Worm (Caenorhabditis elegans): ENCODE results near the gene C45B11.2.

ce11 chrV:11060239-11060984 lies 17.9 kb downstream of the C45B11.2 start, which contains the start of gene T04C12.11:
- TF ChIP-seq unc-62 (GFP tag; optimal IDR thresholded peaks at IDR 0.05), result no peak
- TF ChIP-seq lin-40 (tag; optimal IDR thresholded peaks at IDR 0.05), result no peak
- no peak for TF ChIP-seq ets-4 (GFP tag; optimal IDR thresholded peaks at IDR 0.05)
- no peak for TF ChIP-seq aptf-2 (GFP tag; conservative IDR thresholded peaks at IDR 0.05)
- no peak for TF ChIP-seq hlh-12 (tag; optimal IDR thresholded peaks at IDR 0.05)
- no peak for TF ChIP-seq F33H1.4 (GFP tag; IDR thresholded peaks at IDR 0.05)
- TF ChIP-seq ama-1 (optimal IDR thresholded peaks at IDR 0.05), result no peak
- TF ChIP-seq ama-1 (GFP tag; optimal IDR thresholded peaks at IDR 0.05), result no peak
- TF ChIP-seq Y95B8A.8 (GFP tag; IDR thresholded peaks at IDR 0.05), result no peak
- no peak for TF ChIP-seq snpc-4 (GFP tag; optimal IDR thresholded peaks at IDR 0.05)
- no peak for TF ChIP-seq snpc-4 (tag; optimal IDR thresholded peaks at IDR 0.05)
- no peak for TF ChIP-seq hmg-20 (GFP tag; IDR thresholded peaks at IDR 0.05)
- no peak for TF ChIP-seq K12H6.12 (tag; optimal IDR thresholded peaks at IDR 0.05)
- no peak for TF ChIP-seq Y53G8AR.9 (GFP tag; conservative IDR thresholded peaks at IDR 0.05)

Data from whole organism, young adult.